Worm (Caenorhabditis elegans): ENCODE data around the gene D1025.10.
A peak's percentile ranks its signal among the peaks of the same experiment; 100 is the strongest.

Gene D1025.10

DNA sequence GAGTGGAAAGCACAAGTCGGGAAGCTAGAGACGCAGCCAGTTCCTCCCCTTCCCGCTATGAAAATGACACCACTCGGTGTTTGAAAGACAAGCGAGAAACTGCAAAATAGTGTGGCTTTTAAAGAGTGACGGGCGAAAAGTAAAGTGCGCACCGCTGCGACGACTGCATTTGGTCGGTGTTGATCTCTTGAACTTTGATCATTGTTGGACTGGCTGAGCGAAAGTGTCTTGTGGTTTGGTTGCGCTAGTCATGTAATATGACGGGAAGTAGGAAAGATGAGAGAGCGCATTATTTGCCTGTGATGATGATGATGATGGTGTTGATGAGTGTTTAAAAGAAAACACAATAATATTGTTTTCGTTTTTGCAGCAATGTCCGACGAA is 43.6 kb downstream of the D1025.10 start (continued):
- TF ChIP-seq ets-5 (GFP tag; IDR thresholded peaks at IDR 0.05): no peak
- TF ChIP-seq lsy-2 (tag; optimal IDR thresholded peaks at IDR 0.05): peak; percentile 72 to 82
- TF ChIP-seq snu-23 (GFP tag; optimal IDR thresholded peaks at IDR 0.05): peak; percentile 88
- no peak for TF ChIP-seq ces-1 (GFP tag; optimal IDR thresholded peaks at IDR 0.05)
- TF ChIP-seq hlh-4 (tag; optimal IDR thresholded peaks at IDR 0.05): no peak
- no peak for TF ChIP-seq ceh-8 (GFP tag; optimal IDR thresholded peaks at IDR 0.05)
- TF ChIP-seq dpl-1 (GFP tag; optimal IDR thresholded peaks at IDR 0.05): peak; percentile 28 to 40 (median 36)
- TF ChIP-seq rnt-1 (tag; optimal IDR thresholded peaks at IDR 0.05): peak; percentile 35
- TF ChIP-seq ceh-63 (GFP tag; optimal IDR thresholded peaks at IDR 0.05): no peak
- TF ChIP-seq aha-1 (tag; optimal IDR thresholded peaks at IDR 0.05): no peak
- TF ChIP-seq unc-98 (GFP tag; IDR thresholded peaks at IDR 0.05): no peak
- TF ChIP-seq mef-2 (tag; optimal IDR thresholded peaks at IDR 0.05): peak; percentile 83
- TF ChIP-seq nhr-28 (tag; optimal IDR thresholded peaks at IDR 0.05): no peak
- TF ChIP-seq nhr-19 (GFP tag; conservative IDR thresholded peaks at IDR 0.05): peak; percentile 86
- TF ChIP-seq C34B4.2 (tag; optimal IDR thresholded peaks at IDR 0.05): no peak
- TF ChIP-seq ceh-88 (GFP tag; IDR thresholded peaks at IDR 0.05): peak; percentile 64
- TF ChIP-seq irx-1 (tag; optimal IDR thresholded peaks at IDR 0.05): peak; percentile 84
- TF ChIP-seq zag-1 (tag; optimal IDR thresholded peaks at IDR 0.05): no peak
- peak; percentile 99 for TF ChIP-seq nhr-71 (tag; optimal IDR thresholded peaks at IDR 0.05)
- TF ChIP-seq Y116A8C.19 (tag; optimal IDR thresholded peaks at IDR 0.05; ENCODE audit: borderline replicate concordance): no peak
- TF ChIP-seq fkh-4 (tag; optimal IDR thresholded peaks at IDR 0.05; ENCODE audit: borderline replicate concordance): no peak
- TF ChIP-seq jun-1 (tag; optimal IDR thresholded peaks at IDR 0.05): peak; percentile 93
- TF ChIP-seq hpl-2 (GFP tag; optimal IDR thresholded peaks at IDR 0.05): no peak
- no peak for TF ChIP-seq nhr-76 (tag; optimal IDR thresholded peaks at IDR 0.05)
- peak; percentile 49 for TF ChIP-seq sup-37 (GFP tag; optimal IDR thresholded peaks at IDR 0.05)
- TF ChIP-seq pag-3 (tag; optimal IDR thresholded peaks at IDR 0.05; ENCODE audit: borderline replicate concordance, insufficient read depth): no peak
- no peak for TF ChIP-seq aly-2 (tag; optimal IDR thresholded peaks at IDR 0.05)
- TF ChIP-seq C04F5.9 (tag; optimal IDR thresholded peaks at IDR 0.05): no peak
- peak; percentile 40 for TF ChIP-seq ama-1 (optimal IDR thresholded peaks at IDR 0.05)
- peak; percentile 65 for TF ChIP-seq isw-1 (GFP tag; IDR thresholded peaks at IDR 0.05)
- peak; percentile 77 for TF ChIP-seq ztf-4 (tag; optimal IDR thresholded peaks at IDR 0.05)
- no peak for TF ChIP-seq snpc-4 (tag; optimal IDR thresholded peaks at IDR 0.05)
- TF ChIP-seq ceh-90 (tag; optimal IDR thresholded peaks at IDR 0.05): no peak
- peak; percentile 83 for TF ChIP-seq elt-2 (tag; optimal IDR thresholded peaks at IDR 0.05)
- peak; percentile 77 for TF ChIP-seq unc-86 (tag; optimal IDR thresholded peaks at IDR 0.05)
- peak; percentile 84 for TF ChIP-seq fkh-10 (GFP tag; optimal IDR thresholded peaks at IDR 0.05)
- peak; percentile 96 to 99 for TF ChIP-seq egl-27 (tag; optimal IDR thresholded peaks at IDR 0.05)
- TF ChIP-seq unc-30 (tag; optimal IDR thresholded peaks at IDR 0.05): no peak
- TF ChIP-seq ceh-82 (tag; optimal IDR thresholded peaks at IDR 0.05): peak; percentile 55 to 78 (median 68)
- no peak for TF ChIP-seq efl-3 (GFP tag; optimal IDR thresholded peaks at IDR 0.05)
- peak; percentile 77 for TF ChIP-seq xbp-1 (tag; optimal IDR thresholded peaks at IDR 0.05)
- no peak for TF ChIP-seq lin-15B (tag; optimal IDR thresholded peaks at IDR 0.05)
- no peak for TF ChIP-seq unc-62 (GFP tag; optimal IDR thresholded peaks at IDR 0.05)
- peak; percentile 35 for TF ChIP-seq skn-1 (tag; optimal IDR thresholded peaks at IDR 0.05)
- peak; percentile 76 for TF ChIP-seq C16A3.4 (tag; optimal IDR thresholded peaks at IDR 0.05)
- peak; percentile 86 for TF ChIP-seq mep-1 (tag; optimal IDR thresholded peaks at IDR 0.05)
- peak in 4 of 6 experiments; percentile 55 to 88 (median 85) for TF ChIP-seq elt-3 (tag; optimal IDR thresholded peaks at IDR 0.05)
- TF ChIP-seq lir-3 (tag; optimal IDR thresholded peaks at IDR 0.05; ENCODE audit: poor library complexity): peak; percentile 63
- no peak for TF ChIP-seq dsc-1 (tag; optimal IDR thresholded peaks at IDR 0.05)
- peak; percentile 98 for TF ChIP-seq nhr-85 (tag)
- peak; percentile 95 for TF ChIP-seq nhr-77 (tag; optimal IDR thresholded peaks at IDR 0.05)
- TF ChIP-seq nhr-237 (tag; optimal IDR thresholded peaks at IDR 0.05): peak; percentile 87
- peak; percentile 77 for TF ChIP-seq pax-3 (tag; optimal IDR thresholded peaks at IDR 0.05)
- TF ChIP-seq ztf-11 (tag; optimal IDR thresholded peaks at IDR 0.05): no peak
